Fruit fly (Drosophila melanogaster) whole organism, embryonic: ENCODE data around the gene CG32772.
A peak's percentile ranks its signal among the peaks of the same experiment; 100 is the strongest.

Experiments
- B-H1 ChIP-seq: fragments of 200-800 bp; sonication (Bioruptor generic); IDR thresholded peaks from 3 replicates; pipeline ENCODE4 v1.3.6; 2022; ENCODE audit warnings: missing biosample characterization, missing genetic modification characterization
- BEAF-32 ChIP-seq: fragments of 200-800 bp; sonication (Bioruptor generic); optimal IDR thresholded peaks from 3 replicates; lab custom pipeline; 2017; ENCODE audit warnings: missing biosample characterization, missing genetic modification characterization, mild to moderate bottlenecking, moderate library complexity, missing genetic modification reagents
- BtbVII ChIP-seq: fragments of 200-800 bp; sonication (Bioruptor generic); optimal IDR thresholded peaks from 3 replicates; lab custom pipeline; 2017; ENCODE audit warnings: missing biosample characterization, mild to moderate bottlenecking, missing genetic modification characterization
- CG10209 ChIP-seq: fragments of 200-800 bp; sonication (Bioruptor generic); optimal IDR thresholded peaks from 3 replicates; lab custom pipeline; 2017; ENCODE audit warnings: missing biosample characterization, mild to moderate bottlenecking, missing genetic modification characterization, missing genetic modification reagents
- CG1233 ChIP-seq: fragments of 200-800 bp; sonication (Bioruptor generic); optimal IDR thresholded peaks from 4 replicates; lab custom pipeline; 2018; ENCODE audit warnings: missing biosample characterization, mild to moderate bottlenecking, missing genetic modification characterization
- CG13296 ChIP-seq: fragments of 200-800 bp; sonication (Bioruptor generic); optimal IDR thresholded peaks from 3 replicates; lab custom pipeline; 2018; ENCODE audit warnings: missing biosample characterization, mild to moderate bottlenecking, missing genetic modification characterization
- CG17186 ChIP-seq: fragments of 200-800 bp; sonication (Bioruptor generic); optimal IDR thresholded peaks from 3 replicates; lab custom pipeline; 2017; ENCODE audit warnings: missing biosample characterization, missing genetic modification reagents, missing genetic modification characterization
- CG18764 ChIP-seq: fragments of 200-800 bp; sonication (Bioruptor generic); optimal IDR thresholded peaks from 3 replicates; lab custom pipeline; 2016; ENCODE audit warnings: missing biosample characterization, missing genetic modification characterization
- CG30431 ChIP-seq: fragments of 200-800 bp; sonication (Bioruptor generic); optimal IDR thresholded peaks from 2 replicates; lab custom pipeline; 2017; ENCODE audit warnings: missing biosample characterization, missing genetic modification characterization
- CG33557 ChIP-seq: fragments of 200-800 bp; sonication (Bioruptor generic); optimal IDR thresholded peaks from 2 replicates; lab custom pipeline; 2019; ENCODE audit warnings: missing biosample characterization, mild to moderate bottlenecking, missing genetic modification characterization, moderate library complexity
- CG4360 ChIP-seq: fragments of 200-800 bp; sonication (Bioruptor generic); IDR thresholded peaks from 2 replicates; pipeline ENCODE4 v1.3.6; 2022; ENCODE audit warnings: missing biosample characterization, missing genetic modification characterization
- CG4707 ChIP-seq: fragments of 200-800 bp; sonication (Bioruptor generic); optimal IDR thresholded peaks from 2 replicates; lab custom pipeline; 2018; ENCODE audit warnings: missing biosample characterization, mild to moderate bottlenecking, missing genetic modification characterization, moderate library complexity
- CG8290 ChIP-seq, 3 experiments: fragments of 200-800 bp; sonication (Bioruptor generic); optimal IDR thresholded peaks; 2 replicates each; lab custom pipeline; 2016 to 2019; ENCODE audit warnings: missing biosample characterization in 3 of 3, missing genetic modification characterization in 3 of 3, mild to moderate bottlenecking in 2 of 3, moderate library complexity in 1 of 3
- CG8924 ChIP-seq: fragments of 200-800 bp; optimal IDR thresholded peaks from 3 replicates; lab custom pipeline; 2019; ENCODE audit warnings: missing biosample characterization, mild to moderate bottlenecking, missing genetic modification characterization, moderate library complexity
- CG8944 ChIP-seq: fragments of 200-800 bp; sonication (Bioruptor generic); optimal IDR thresholded peaks from 3 replicates; lab custom pipeline; 2016; ENCODE audit warnings: missing biosample characterization, missing genetic modification characterization
- E2f2 ChIP-seq: fragments of 200-800 bp; sonication (Bioruptor generic); IDR thresholded peaks from 2 replicates; pipeline ENCODE4 v1.3.6; 2022; ENCODE audit warnings: missing biosample characterization, missing genetic modification characterization
- HLHmδ ChIP-seq: fragments of 200-800 bp; sonication (Bioruptor generic); optimal IDR thresholded peaks from 2 replicates; lab custom pipeline; 2018; ENCODE audit warnings: missing biosample characterization, mild to moderate bottlenecking, missing genetic modification characterization, moderate library complexity
- Hr51 ChIP-seq, 2 experiments: fragments of 200-800 bp; sonication (Bioruptor generic); optimal IDR thresholded peaks; 2 replicates in 1 of 2; 3 replicates in 1 of 2; lab custom pipeline; 2016 to 2018; ENCODE audit warnings: missing biosample characterization in 2 of 2, missing genetic modification characterization in 2 of 2, mild to moderate bottlenecking in 1 of 2, moderate library complexity in 1 of 2
- Lhr ChIP-seq: fragments of 200-800 bp; sonication (Bioruptor generic); optimal IDR thresholded peaks from 3 replicates; lab custom pipeline; 2017; ENCODE audit warnings: mild to moderate bottlenecking, missing biosample characterization, missing genetic modification reagents, missing genetic modification characterization
- MESR4 ChIP-seq: fragments of 200-800 bp; sonication (Bioruptor generic); optimal IDR thresholded peaks from 2 replicates; lab custom pipeline; 2018; ENCODE audit warnings: missing biosample characterization, mild to moderate bottlenecking, missing genetic modification characterization, moderate library complexity
- MTF-1 ChIP-seq: fragments of 200-800 bp; sonication (Bioruptor generic); optimal IDR thresholded peaks from 2 replicates; lab custom pipeline; 2018; ENCODE audit warnings: missing biosample characterization, mild to moderate bottlenecking, missing genetic modification characterization, borderline replicate concordance
- Neu2 ChIP-seq: fragments of 200-800 bp; sonication (Bioruptor generic); optimal IDR thresholded peaks from 3 replicates; lab custom pipeline; 2016; ENCODE audit warnings: missing biosample characterization, missing genetic modification characterization, borderline replicate concordance
- Nf-YA ChIP-seq: fragments of 200-800 bp; sonication (Bioruptor generic); IDR thresholded peaks from 2 replicates; pipeline ENCODE4 v1.3.6; 2022; ENCODE audit warnings: missing biosample characterization, missing genetic modification characterization
- Pdp1 ChIP-seq, 2 experiments: fragments of 200-800 bp; sonication (Bioruptor generic); optimal IDR thresholded peaks; 3 replicates each; lab custom pipeline; 2016; ENCODE audit warnings: missing biosample characterization in 2 of 2, missing genetic modification characterization in 2 of 2, mild to moderate bottlenecking in 1 of 2, moderate library complexity in 1 of 2
- Sin3A ChIP-seq: fragments of >200 bp; optimal IDR thresholded peaks from 2 replicates; lab custom pipeline; 2018
- Sry-δ ChIP-seq: fragments of 200-800 bp; sonication (Bioruptor generic); optimal IDR thresholded peaks from 2 replicates; lab custom pipeline; 2016; ENCODE audit warnings: missing biosample characterization, missing genetic modification characterization
- ab ChIP-seq: fragments of 200-800 bp; sonication (Bioruptor generic); optimal IDR thresholded peaks from 2 replicates; lab custom pipeline; 2016; ENCODE audit warnings: missing biosample characterization, missing genetic modification characterization
- bbx ChIP-seq: fragments of 200-800 bp; sonication (Bioruptor generic); IDR thresholded peaks from 2 replicates; pipeline ENCODE4 v1.3.6; 2022; ENCODE audit warnings: missing biosample characterization, missing genetic modification characterization; ENCODE audit not compliant: partially characterized antibody
- chinmo ChIP-seq: fragments of 200-800 bp; sonication (Bioruptor generic); IDR thresholded peaks from 4 replicates; pipeline ENCODE4 v1.3.6; 2022; ENCODE audit warnings: missing biosample characterization, missing genetic modification characterization; ENCODE audit not compliant: partially characterized antibody
- ci ChIP-seq: fragments of 200-800 bp; sonication (Bioruptor generic); IDR thresholded peaks from 3 replicates; pipeline ENCODE4 v1.3.6; 2022; ENCODE audit warnings: missing biosample characterization, missing genetic modification characterization
- dati ChIP-seq: fragments of 200-800 bp; sonication (Bioruptor generic); IDR thresholded peaks from 2 replicates; pipeline ENCODE4 v1.3.6; 2022; ENCODE audit warnings: missing biosample characterization, missing genetic modification characterization
- en ChIP-seq: fragments of 200-800 bp; sonication (Bioruptor generic); optimal IDR thresholded peaks from 2 replicates; lab custom pipeline; 2016; ENCODE audit warnings: missing biosample characterization, missing genetic modification characterization
- gt ChIP-seq: fragments of 200-800 bp; sonication (Bioruptor generic); IDR thresholded peaks from 2 replicates; pipeline ENCODE4 v1.3.6; 2022; ENCODE audit warnings: missing biosample characterization, missing genetic modification characterization
- her ChIP-seq: fragments of 200-800 bp; sonication (Bioruptor generic); optimal IDR thresholded peaks from 2 replicates; lab custom pipeline; 2016; ENCODE audit warnings: missing biosample characterization, missing genetic modification characterization
- lbe ChIP-seq: fragments of 200-800 bp; sonication (Bioruptor generic); optimal IDR thresholded peaks from 2 replicates; lab custom pipeline; 2016; ENCODE audit warnings: missing biosample characterization, mild to moderate bottlenecking, missing genetic modification characterization
- nau ChIP-seq: fragments of 200-800 bp; sonication (Bioruptor generic); optimal IDR thresholded peaks from 3 replicates; lab custom pipeline; 2017; ENCODE audit warnings: missing biosample characterization, mild to moderate bottlenecking, missing genetic modification characterization, missing genetic modification reagents
- oc ChIP-seq: fragments of 200-800 bp; sonication (Bioruptor generic); optimal IDR thresholded peaks from 2 replicates; lab custom pipeline; 2018; ENCODE audit warnings: missing biosample characterization, mild to moderate bottlenecking, missing genetic modification characterization, moderate library complexity
- org-1 ChIP-seq: fragments of 200-800 bp; sonication (Bioruptor generic); optimal IDR thresholded peaks from 2 replicates; lab custom pipeline; 2017; ENCODE audit warnings: missing biosample characterization, missing genetic modification characterization
- psq ChIP-seq: fragments of 200-800 bp; sonication (Bioruptor generic); optimal IDR thresholded peaks from 2 replicates; lab custom pipeline; 2017; ENCODE audit warnings: missing biosample characterization, missing genetic modification characterization
- pzg ChIP-seq: fragments of 200-800 bp; sonication (Bioruptor generic); optimal IDR thresholded peaks from 3 replicates; lab custom pipeline; 2018; ENCODE audit warnings: missing biosample characterization, mild to moderate bottlenecking, missing genetic modification characterization, moderate library complexity
- ranshi ChIP-seq: fragments of 200-800 bp; sonication (Bioruptor generic); IDR thresholded peaks from 2 replicates; pipeline ENCODE4 v1.3.6; 2022; ENCODE audit warnings: missing biosample characterization, missing genetic modification characterization
- sens ChIP-seq: fragments of 200-800 bp; sonication (Bioruptor generic); peaks from one replicate; lab custom pipeline; 2016; ENCODE audit warnings: missing biosample characterization, missing genetic modification characterization
- sob ChIP-seq: fragments of 200-800 bp; sonication (Bioruptor generic); IDR thresholded peaks from 2 replicates; pipeline ENCODE4 v1.3.6; 2022; ENCODE audit warnings: missing biosample characterization, missing genetic modification characterization
- trh ChIP-seq: fragments of 200-800 bp; sonication (Bioruptor generic); optimal IDR thresholded peaks from 2 replicates; lab custom pipeline; 2016; ENCODE audit warnings: missing biosample characterization, missing genetic modification characterization
- tup ChIP-seq: fragments of 200-800 bp; sonication (Bioruptor generic); optimal IDR thresholded peaks from 2 replicates; lab custom pipeline; 2016; ENCODE audit warnings: missing biosample characterization, mild to moderate bottlenecking, missing genetic modification characterization, moderate library complexity
- usp ChIP-seq: fragments of >200 bp; optimal IDR thresholded peaks from 2 replicates; lab custom pipeline; 2017; ENCODE audit warnings: missing biosample characterization, missing genetic modification characterization

The CG32772 gene

dm6 chrX:4935979-4936843 lies 27.3 kb downstream of the CG32772 start (continued):
- TF ChIP-seq CG8290 (GFP tag; optimal IDR thresholded peaks at IDR 0.05; lab: Kevin White, UChicago) (peak; percentile 88), CG8290 (tag; optimal IDR thresholded peaks at IDR 0.05; lab: Kevin White, UChicago) (peak; percentile 87 to 88), lbe (GFP tag; lab: Kevin White, UChicago) (peak; percentile 16), HLHmδ (peak; percentile 29), pzg (peak; percentile 57), Sry-δ (peak; percentile 88), Lhr (GFP tag; lab: Kevin White, UChicago) (peak; percentile 98), en (GFP tag; lab: Kevin White, UChicago) (peak; percentile 12), MESR4 (GFP tag; lab: Kevin White, UChicago) (peak; percentile 0), BEAF-32 (GFP tag; lab: Kevin White, UChicago) (peak; percentile 78), org-1 (peak; percentile 21), Pdp1 (GFP tag; optimal IDR thresholded peaks at IDR 0.05; lab: Kevin White, UChicago) (peak in 1 of 2 experiments; percentile 50), CG10209 (no peak), sens (GFP tag; lab: Kevin White, UChicago) (peak; percentile 91), BtbVII (peak; percentile 27)

dm6 chrX:4937222-4938071 lies 28.5 kb downstream of the CG32772 start:
- no peak for TF ChIP-seq dati (GFP tag; lab: Robert Waterston, UW)
- no peak for TF ChIP-seq ranshi (GFP tag; lab: Robert Waterston, UW)
- TF ChIP-seq E2f2 (GFP tag; lab: Robert Waterston, UW), result no peak; the same call in 1 of the 2 replicates
- TF ChIP-seq her, result no peak
- TF ChIP-seq tup, result no peak
- TF ChIP-seq Sin3A (lab: Kevin White, UChicago), result no peak
- no peak for TF ChIP-seq ci (GFP tag; lab: Robert Waterston, UW)
- no peak for TF ChIP-seq CG4707 (GFP tag; lab: Kevin White, UChicago)
- TF ChIP-seq CG1233 (GFP tag; lab: Kevin White, UChicago), result no peak
- TF ChIP-seq CG4360 (GFP tag; lab: Robert Waterston, UW), result no peak
- no peak for TF ChIP-seq usp (GFP tag; lab: Kevin White, UChicago)
- TF ChIP-seq Nf-YA, result no peak
- peak in 1 of 2 experiments; percentile 15 for TF ChIP-seq Hr51 (GFP tag; optimal IDR thresholded peaks at IDR 0.05; lab: Kevin White, UChicago)
- TF ChIP-seq MTF-1 (GFP tag; lab: Kevin White, UChicago), result no peak
- TF ChIP-seq oc (tag; lab: Kevin White, UChicago), result no peak
- TF ChIP-seq psq (GFP tag; lab: Kevin White, UChicago), result no peak
- TF ChIP-seq MESR4 (GFP tag; lab: Kevin White, UChicago), result peak; percentile 53
- TF ChIP-seq ab (GFP tag; lab: Kevin White, UChicago), result no peak
- no peak for TF ChIP-seq Neu2 (GFP tag; lab: Kevin White, UChicago)
- TF ChIP-seq CG17186 (GFP tag; lab: Kevin White, UChicago), result no peak
- no peak for TF ChIP-seq trh
- TF ChIP-seq CG13296, result no peak
- TF ChIP-seq CG30431 (GFP tag; lab: Kevin White, UChicago), result no peak
- no peak for TF ChIP-seq CG8944 (GFP tag; lab: Kevin White, UChicago)
- no peak for TF ChIP-seq CG18764 (GFP tag; lab: Kevin White, UChicago)
- TF ChIP-seq chinmo (GFP tag; lab: Robert Waterston, UW), result 0 out of 4 replicates have a peak, but pooled peaks have one; percentile 57
- TF ChIP-seq sob (GFP tag; lab: Robert Waterston, UW), result no peak
- TF ChIP-seq gt (GFP tag; lab: Robert Waterston, UW), result no peak
- TF ChIP-seq CG8924 (tag; lab: Kevin White, UChicago), result no peak
- no peak for TF ChIP-seq bbx
- TF ChIP-seq B-H1 (GFP tag; lab: Robert Waterston, UW), result no peak
- peak; percentile 2 for TF ChIP-seq CG33557 (GFP tag; lab: Kevin White, UChicago)
- TF ChIP-seq nau, result no peak
